Fruit fly (Drosophila melanogaster) whole organism, embryonic: ENCODE results near the gene Glys.

Source experiments
- ATbp ChIP-seq: fragments of 200-800 bp; sonication (Bioruptor generic); optimal IDR thresholded peaks from 2 replicates; lab custom pipeline; 2017; ENCODE audit warnings: missing biosample characterization, mild to moderate bottlenecking, missing genetic modification characterization, missing genetic modification reagents
- Atf6 ChIP-seq: fragments of 200-800 bp; sonication (Bioruptor generic); IDR thresholded peaks from 2 replicates; pipeline ENCODE4 v1.3.6; 2022; ENCODE audit warnings: missing biosample characterization, missing genetic modification characterization
- CG10543 ChIP-seq: fragments of 200-800 bp; sonication (Bioruptor generic); optimal IDR thresholded peaks from 3 replicates; lab custom pipeline; 2017; ENCODE audit warnings: missing biosample characterization, mild to moderate bottlenecking, missing genetic modification characterization, moderate library complexity
- CG10959 ChIP-seq: fragments of 200-800 bp; sonication (Bioruptor generic); IDR thresholded peaks from 2 replicates; pipeline ENCODE4 v1.3.6; 2022; ENCODE audit warnings: missing biosample characterization, missing genetic modification characterization
- CG11695 ChIP-seq: fragments of 200-800 bp; sonication (Bioruptor generic); IDR thresholded peaks from 3 replicates; pipeline ENCODE4 v1.3.6; 2022; ENCODE audit warnings: missing biosample characterization, missing genetic modification characterization
- CG14441 ChIP-seq: fragments of 200-800 bp; sonication (Bioruptor generic); IDR thresholded peaks from 2 replicates; pipeline ENCODE4 v1.3.6; 2022; ENCODE audit warnings: missing biosample characterization, missing genetic modification characterization
- CG15011 ChIP-seq: fragments of 200-800 bp; sonication (Bioruptor generic); optimal IDR thresholded peaks from 3 replicates; lab custom pipeline; 2018; ENCODE audit warnings: missing biosample characterization, mild to moderate bottlenecking, missing genetic modification characterization
- CG15269 ChIP-seq: fragments of 200-800 bp; sonication (Bioruptor generic); optimal IDR thresholded peaks from 2 replicates; lab custom pipeline; 2018; ENCODE audit warnings: missing biosample characterization, mild to moderate bottlenecking, missing genetic modification characterization, moderate library complexity
- CG15696 ChIP-seq: fragments of 200-800 bp; sonication (Bioruptor generic); optimal IDR thresholded peaks from 2 replicates; lab custom pipeline; 2019; ENCODE audit warnings: missing biosample characterization, mild to moderate bottlenecking, missing genetic modification characterization, moderate library complexity
- CG1603 ChIP-seq: fragments of 200-800 bp; sonication (Bioruptor generic); optimal IDR thresholded peaks from 2 replicates; lab custom pipeline; 2019; ENCODE audit warnings: missing biosample characterization, mild to moderate bottlenecking, missing genetic modification characterization, moderate library complexity
- CG18476 ChIP-seq: fragments of 200-800 bp; sonication (Bioruptor generic); optimal IDR thresholded peaks from 2 replicates; lab custom pipeline; 2016; ENCODE audit warnings: missing biosample characterization, mild to moderate bottlenecking, missing genetic modification characterization
- CG18599 ChIP-seq: fragments of 200-800 bp; sonication (Bioruptor generic); optimal IDR thresholded peaks from 3 replicates; lab custom pipeline; 2017; ENCODE audit warnings: missing biosample characterization, missing genetic modification characterization, mild to moderate bottlenecking, moderate library complexity, missing genetic modification reagents
- CG2875 ChIP-seq: fragments of 200-800 bp; sonication (Bioruptor generic); optimal IDR thresholded peaks from 2 replicates; lab custom pipeline; 2017; ENCODE audit warnings: missing biosample characterization, mild to moderate bottlenecking, missing genetic modification characterization, missing genetic modification reagents
- CG30431 ChIP-seq: fragments of 200-800 bp; sonication (Bioruptor generic); optimal IDR thresholded peaks from 2 replicates; lab custom pipeline; 2017; ENCODE audit warnings: missing biosample characterization, missing genetic modification characterization
- CG32767 ChIP-seq: fragments of 200-800 bp; sonication (Bioruptor generic); IDR thresholded peaks from 2 replicates; pipeline ENCODE4 v1.3.6; 2022; ENCODE audit warnings: missing biosample characterization, missing genetic modification characterization
- CG3281 ChIP-seq: fragments of 200-800 bp; sonication (Bioruptor generic); optimal IDR thresholded peaks from 3 replicates; lab custom pipeline; 2017; ENCODE audit warnings: missing biosample characterization, mild to moderate bottlenecking, missing genetic modification characterization
- CG34376 ChIP-seq: fragments of 200-800 bp; sonication (Bioruptor generic); optimal IDR thresholded peaks from 2 replicates; lab custom pipeline; 2018; ENCODE audit warnings: missing biosample characterization, mild to moderate bottlenecking, missing genetic modification characterization
- CG5953 ChIP-seq: fragments of 200-800 bp; sonication (Bioruptor generic); IDR thresholded peaks from 2 replicates; pipeline ENCODE4 v1.3.6; 2022; ENCODE audit warnings: missing biosample characterization, missing genetic modification characterization
- CG6813 ChIP-seq: fragments of 200-800 bp; sonication (Bioruptor generic); optimal IDR thresholded peaks from 2 replicates; lab custom pipeline; 2017; ENCODE audit warnings: missing biosample characterization, missing genetic modification characterization, mild to moderate bottlenecking, moderate library complexity, missing genetic modification reagents
- CG7745 ChIP-seq: fragments of 200-800 bp; sonication (Bioruptor generic); optimal IDR thresholded peaks from 2 replicates; lab custom pipeline; 2018; ENCODE audit warnings: missing biosample characterization, mild to moderate bottlenecking, missing genetic modification characterization, moderate library complexity
- CG7987 ChIP-seq: fragments of 200-800 bp; sonication (Bioruptor generic); optimal IDR thresholded peaks from 2 replicates; lab custom pipeline; 2018; ENCODE audit warnings: missing biosample characterization, mild to moderate bottlenecking, missing genetic modification characterization, moderate library complexity
- CG9727 ChIP-seq: fragments of 200-800 bp; sonication (Bioruptor generic); optimal IDR thresholded peaks from 3 replicates; lab custom pipeline; 2017; ENCODE audit warnings: missing biosample characterization, mild to moderate bottlenecking, missing genetic modification characterization
- E2f2 ChIP-seq: fragments of 200-800 bp; sonication (Bioruptor generic); IDR thresholded peaks from 2 replicates; pipeline ENCODE4 v1.3.6; 2022; ENCODE audit warnings: missing biosample characterization, missing genetic modification characterization
- Fer3 ChIP-seq: fragments of 200-800 bp; sonication (Bioruptor generic); optimal IDR thresholded peaks from 2 replicates; lab custom pipeline; 2018; ENCODE audit warnings: missing biosample characterization, mild to moderate bottlenecking, missing genetic modification characterization, moderate library complexity
- Hand ChIP-seq: fragments of 200-800 bp; sonication (Bioruptor generic); optimal IDR thresholded peaks from 2 replicates; lab custom pipeline; 2017; ENCODE audit warnings: mild to moderate bottlenecking, missing biosample characterization, missing genetic modification reagents, missing genetic modification characterization
- MESR4 ChIP-seq: fragments of 200-800 bp; sonication (Bioruptor generic); optimal IDR thresholded peaks from 2 replicates; lab custom pipeline; 2018; ENCODE audit warnings: missing biosample characterization, mild to moderate bottlenecking, missing genetic modification characterization, moderate library complexity
- Pdp1 ChIP-seq, 2 experiments: fragments of 200-800 bp; sonication (Bioruptor generic); optimal IDR thresholded peaks; 3 replicates each; lab custom pipeline; 2016; ENCODE audit warnings: missing biosample characterization in 2 of 2, missing genetic modification characterization in 2 of 2, mild to moderate bottlenecking in 1 of 2, moderate library complexity in 1 of 2
- Ptx1 ChIP-seq: fragments of 200-800 bp; sonication (Bioruptor generic); IDR thresholded peaks from 2 replicates; pipeline ENCODE4 v1.3.6; 2022; ENCODE audit warnings: missing biosample characterization, missing genetic modification characterization
- Sox100B ChIP-seq: fragments of 200-800 bp; sonication (Bioruptor generic); optimal IDR thresholded peaks from 3 replicates; lab custom pipeline; 2018; ENCODE audit warnings: missing biosample characterization, mild to moderate bottlenecking, missing genetic modification characterization
- Xrp1 ChIP-seq: fragments of 200-800 bp; sonication (Bioruptor generic); IDR thresholded peaks from 2 replicates; pipeline ENCODE4 v1.3.6; 2022; ENCODE audit warnings: missing biosample characterization, missing genetic modification characterization
- bcd ChIP-seq: fragments of 200-800 bp; sonication (Bioruptor generic); optimal IDR thresholded peaks from 2 replicates; lab custom pipeline; 2017; ENCODE audit warnings: missing biosample characterization, mild to moderate bottlenecking, missing genetic modification characterization
- bsh ChIP-seq, 2 experiments: fragments of 200-800 bp; sonication (Bioruptor generic); optimal IDR thresholded peaks; 2 replicates each; lab custom pipeline; 2017 to 2018; ENCODE audit warnings: mild to moderate bottlenecking in 2 of 2, missing biosample characterization in 2 of 2, missing genetic modification characterization in 2 of 2, moderate library complexity in 1 of 2
- ewg ChIP-seq: fragments of 200-800 bp; sonication (Bioruptor generic); optimal IDR thresholded peaks from 3 replicates; lab custom pipeline; 2017; ENCODE audit warnings: mild to moderate bottlenecking, missing biosample characterization, missing genetic modification reagents, missing genetic modification characterization
- exex ChIP-seq: fragments of 200-800 bp; sonication (Bioruptor generic); optimal IDR thresholded peaks from 4 replicates; lab custom pipeline; 2018; ENCODE audit warnings: missing biosample characterization, mild to moderate bottlenecking, missing genetic modification characterization, moderate library complexity
- ken ChIP-seq: fragments of 200-800 bp; sonication (Bioruptor generic); IDR thresholded peaks from 3 replicates; pipeline ENCODE4 v1.3.6; 2022; ENCODE audit warnings: missing biosample characterization, missing genetic modification characterization
- mirr ChIP-seq: fragments of 200-800 bp; sonication (Bioruptor generic); optimal IDR thresholded peaks from 3 replicates; lab custom pipeline; 2018; ENCODE audit warnings: missing biosample characterization, mild to moderate bottlenecking, missing genetic modification characterization
- nau ChIP-seq: fragments of 200-800 bp; sonication (Bioruptor generic); optimal IDR thresholded peaks from 3 replicates; lab custom pipeline; 2017; ENCODE audit warnings: missing biosample characterization, mild to moderate bottlenecking, missing genetic modification characterization, missing genetic modification reagents
- otp ChIP-seq: fragments of 200-800 bp; sonication (Bioruptor generic); IDR thresholded peaks from 3 replicates; pipeline ENCODE4, ENCODE4 v1.3.6; 2022; ENCODE audit warnings: missing biosample characterization, missing genetic modification characterization
- pzg ChIP-seq: fragments of 200-800 bp; sonication (Bioruptor generic); optimal IDR thresholded peaks from 3 replicates; lab custom pipeline; 2018; ENCODE audit warnings: missing biosample characterization, mild to moderate bottlenecking, missing genetic modification characterization, moderate library complexity
- ranshi ChIP-seq: fragments of 200-800 bp; sonication (Bioruptor generic); IDR thresholded peaks from 2 replicates; pipeline ENCODE4 v1.3.6; 2022; ENCODE audit warnings: missing biosample characterization, missing genetic modification characterization
- repo ChIP-seq: fragments of 200-800 bp; sonication (Bioruptor generic); optimal IDR thresholded peaks from 2 replicates; lab custom pipeline; 2016; ENCODE audit warnings: missing biosample characterization, missing genetic modification characterization
- sc ChIP-seq, 3 experiments: fragments of >200 bp in 2 of 3; fragments of 200-800 bp in 1 of 3; sonication (Bioruptor generic) in 1 of 3; optimal IDR thresholded peaks; 2 replicates in 2 of 3; 3 replicates in 1 of 3; lab custom pipeline; 2017; ENCODE audit warnings: mild to moderate bottlenecking in 1 of 3, missing biosample characterization in 1 of 3, missing genetic modification characterization in 1 of 3, missing genetic modification reagents in 1 of 3
- scrt ChIP-seq: fragments of 200-800 bp; sonication (Bioruptor generic); optimal IDR thresholded peaks from 2 replicates; lab custom pipeline; 2018; ENCODE audit warnings: missing biosample characterization, mild to moderate bottlenecking, missing genetic modification characterization, moderate library complexity
- sens-2 ChIP-seq: fragments of 200-800 bp; sonication (Bioruptor generic); IDR thresholded peaks from 2 replicates; pipeline ENCODE4 v1.3.6; 2022; ENCODE audit warnings: missing biosample characterization, missing genetic modification characterization
- slbo ChIP-seq: fragments of 200-800 bp; sonication (Bioruptor generic); IDR thresholded peaks from 2 replicates; pipeline ENCODE4 v1.3.6; 2022; ENCODE audit warnings: missing biosample characterization, missing genetic modification characterization
- trem ChIP-seq: fragments of 200-800 bp; optimal IDR thresholded peaks from 3 replicates; lab custom pipeline; 2019; ENCODE audit warnings: missing biosample characterization, mild to moderate bottlenecking, missing genetic modification characterization, moderate library complexity
- vvl ChIP-seq: fragments of 200-800 bp; sonication (Bioruptor generic); IDR thresholded peaks from 2 replicates; pipeline ENCODE4 v1.3.6; 2022; ENCODE audit warnings: missing biosample characterization, missing genetic modification characterization

Glys gene

DNA sequence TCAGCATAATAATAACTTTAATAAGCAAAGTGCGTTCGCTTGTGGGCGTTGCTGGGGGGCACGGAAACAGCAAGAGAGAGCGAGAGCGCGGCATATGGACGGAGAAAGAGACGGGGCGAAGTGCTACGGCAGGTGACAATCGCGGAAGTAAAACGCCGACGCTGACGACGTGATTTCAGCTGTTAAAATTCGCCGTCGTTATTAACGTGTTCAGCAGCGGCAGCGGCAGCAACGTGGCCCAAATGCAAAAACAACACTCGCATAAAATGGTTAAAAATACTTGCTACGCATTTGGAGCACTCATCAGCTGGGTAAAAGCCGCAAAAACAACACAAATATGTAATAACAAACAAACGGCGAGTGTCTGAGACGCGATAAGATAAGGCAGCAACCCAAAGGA, 54.5 kb downstream of the Glys start (continued):
- peak; percentile 33 for TF ChIP-seq CG15696 (tag; lab: Kevin White, UChicago)
- 0 out of 2 replicates have a peak, but pooled peaks have one; percentile 30 for TF ChIP-seq vvl (GFP tag; lab: Robert Waterston, UW)
- TF ChIP-seq CG10959, result no peak
- peak; percentile 57 for TF ChIP-seq CG18599 (GFP tag; lab: Kevin White, UChicago)
- TF ChIP-seq CG15269 (tag; lab: Kevin White, UChicago), result peak; percentile 31
- peak; percentile 71 for TF ChIP-seq mirr
- TF ChIP-seq CG15011 (GFP tag; lab: Kevin White, UChicago), result peak; percentile 43
- TF ChIP-seq ken, result no peak
- no peak for TF ChIP-seq CG18476
- TF ChIP-seq CG34376 (GFP tag; lab: Kevin White, UChicago), result peak; percentile 52
- TF ChIP-seq Xrp1 (GFP tag; lab: Robert Waterston, UW), result peak; percentile 24; the same call in 1 of the 2 replicates
- TF ChIP-seq E2f2, result no peak
- TF ChIP-seq CG7987 (GFP tag; lab: Kevin White, UChicago), result peak; percentile 49
- no peak for TF ChIP-seq repo (GFP tag; lab: Kevin White, UChicago)
- TF ChIP-seq otp (GFP tag; lab: Robert Waterston, UW), result 0 out of 3 replicates have a peak, but pooled peaks have one; percentile 25
- peak in 1 of 2 experiments; percentile 23 for TF ChIP-seq bsh (GFP tag; optimal IDR thresholded peaks at IDR 0.05; lab: Kevin White, UChicago)
- no peak for TF ChIP-seq pzg (GFP tag; lab: Kevin White, UChicago)
- TF ChIP-seq exex (tag; lab: Kevin White, UChicago), result peak; percentile 58
- TF ChIP-seq CG32767 (GFP tag; lab: Robert Waterston, UW), result no peak
- TF ChIP-seq CG7745 (tag; lab: Kevin White, UChicago), result peak; percentile 20
- TF ChIP-seq nau, result peak; percentile 4
- TF ChIP-seq CG5953, result 0 out of 2 replicates have a peak, but pooled peaks have one; percentile 36
- TF ChIP-seq Fer3 (tag; lab: Kevin White, UChicago), result no peak
- TF ChIP-seq CG9727 (GFP tag; lab: Kevin White, UChicago), result peak; percentile 2
- peak; percentile 53; the same call in 1 of the 2 replicates for TF ChIP-seq Atf6
- TF ChIP-seq CG6813, result peak; percentile 67
- peak; percentile 59 for TF ChIP-seq ATbp
- no peak for TF ChIP-seq CG14441 (GFP tag; lab: Robert Waterston, UW)
- TF ChIP-seq Sox100B (GFP tag; lab: Kevin White, UChicago), result peak; percentile 19
- TF ChIP-seq CG30431, result peak; percentile 3
- TF ChIP-seq sens-2, result no peak
- TF ChIP-seq ranshi (GFP tag; lab: Robert Waterston, UW), result peak; percentile 17; the same call in 1 of the 2 replicates
- peak; percentile 6 for TF ChIP-seq scrt
- no peak for TF ChIP-seq Ptx1
- peak; percentile 22 for TF ChIP-seq CG3281 (GFP tag; lab: Kevin White, UChicago)
- no peak for TF ChIP-seq CG11695 (GFP tag; lab: Robert Waterston, UW)
- TF ChIP-seq sc (optimal IDR thresholded peaks at IDR 0.05; lab: Kevin White, UChicago), result no peak
- TF ChIP-seq sc (GFP tag; optimal IDR thresholded peaks at IDR 0.05; lab: Kevin White, UChicago), result peak; percentile 8
- TF ChIP-seq CG10543, result peak; percentile 55
- TF ChIP-seq slbo, result no peak
- peak in 1 of 2 experiments; percentile 4 for TF ChIP-seq Pdp1 (GFP tag; optimal IDR thresholded peaks at IDR 0.05; lab: Kevin White, UChicago)
- TF ChIP-seq CG2875 (GFP tag; lab: Kevin White, UChicago), result peak; percentile 31
- no peak for TF ChIP-seq bcd (GFP tag; lab: Kevin White, UChicago)
- TF ChIP-seq trem (tag; lab: Kevin White, UChicago), result peak; percentile 2
- TF ChIP-seq Hand, result peak; percentile 18
- TF ChIP-seq MESR4 (GFP tag; lab: Kevin White, UChicago), result no peak
- TF ChIP-seq CG1603, result peak; percentile 11
- TF ChIP-seq ewg (GFP tag; lab: Kevin White, UChicago), result peak; percentile 6
